Worm (Caenorhabditis elegans): ENCODE measurements around the gene sedl-1.

DNA sequence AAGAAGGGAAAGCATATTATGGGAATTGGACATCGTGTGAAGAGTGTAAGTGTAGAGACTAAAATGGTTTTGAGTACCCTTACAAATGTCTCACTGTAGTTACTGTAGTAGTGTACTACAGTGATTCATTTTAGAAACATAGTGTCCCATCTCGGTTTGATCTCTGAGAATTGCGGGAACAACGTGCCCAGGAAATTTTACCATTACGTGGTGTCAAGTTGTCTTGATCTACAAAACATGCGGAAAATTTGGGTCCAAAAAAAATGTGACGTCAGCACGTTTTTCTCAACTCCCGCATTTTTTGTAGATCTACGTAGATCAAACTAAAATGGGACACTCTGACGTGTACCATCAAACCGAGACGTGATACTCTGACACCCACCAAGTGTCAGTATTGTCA lies 43.2 kb upstream of the sedl-1 start:
- TF ChIP-seq nhr-28 (tag; optimal IDR thresholded peaks at IDR 0.05) (no peak), unc-62 (GFP tag; optimal IDR thresholded peaks at IDR 0.05) (no peak), elt-2 (tag; optimal IDR thresholded peaks at IDR 0.05) (no peak), mdl-1 (tag; optimal IDR thresholded peaks at IDR 0.05) (no peak), fos-1 (tag; optimal IDR thresholded peaks at IDR 0.05) (no peak), ztf-11 (tag; optimal IDR thresholded peaks at IDR 0.05) (no peak), nhr-76 (tag; optimal IDR thresholded peaks at IDR 0.05) (no peak), lin-39 (tag; optimal IDR thresholded peaks at IDR 0.05) (no peak), unc-39 (tag; optimal IDR thresholded peaks at IDR 0.05) (no peak)
